Worm (Caenorhabditis elegans) whole organism, L1 larva: ENCODE results near the gene msp-142.

Experiments
- ces-1 ChIP-seq: fragments of 150-350 bp; optimal IDR thresholded peaks from 2 replicates; lab custom pipeline; 2014; ENCODE audit warnings: missing biosample characterization, missing genetic modification reagents, missing genetic modification characterization
- elt-3 ChIP-seq, 6 experiments: fragments of 150-350 bp in 1 of 6; sonication (generic microtip); optimal IDR thresholded peaks; 2 replicates each; lab custom pipeline; 2017 to 2018; ENCODE audit warnings: missing biosample characterization in 6 of 6, missing genetic modification characterization in 6 of 6, inconsistent platforms in 1 of 6
- fkh-10 ChIP-seq: sonication (generic microtip); optimal IDR thresholded peaks from 2 replicates; lab custom pipeline; 2017; ENCODE audit warnings: missing biosample characterization, missing genetic modification reagents, missing genetic modification characterization
- grh-1 ChIP-seq: fragments of 200-800 bp; sonication (Bioruptor generic); IDR thresholded peaks from 2 replicates; pipeline ENCODE4 v1.3.6; 2022; ENCODE audit warnings: missing genetic modification reagents, missing genetic modification characterization, missing compliant biosample characterization
- lin-35 ChIP-seq, 2 experiments: fragments of 150-350 bp; optimal IDR thresholded peaks; 2 replicates each; lab custom pipeline; 2014; ENCODE audit warnings: missing biosample characterization in 2 of 2, missing genetic modification characterization in 2 of 2, missing genetic modification reagents in 2 of 2
- mep-1 ChIP-seq: fragments of 150-350 bp; optimal IDR thresholded peaks from 2 replicates; lab custom pipeline; 2014; ENCODE audit warnings: missing biosample characterization, missing genetic modification characterization
- nhr-28 ChIP-seq: fragments of 150-350 bp; optimal IDR thresholded peaks from 2 replicates; lab custom pipeline; 2014; ENCODE audit warnings: missing biosample characterization, missing genetic modification characterization
- nhr-77 ChIP-seq: fragments of 150-350 bp; optimal IDR thresholded peaks from 2 replicates; lab custom pipeline; 2014; ENCODE audit warnings: missing biosample characterization, missing genetic modification characterization
- pqm-1 ChIP-seq: sonication (generic microtip); optimal IDR thresholded peaks from 3 replicates; lab custom pipeline; 2017; ENCODE audit warnings: missing biosample characterization, missing genetic modification characterization
- snpc-4 ChIP-seq: fragments of 150-350 bp; optimal IDR thresholded peaks from 2 replicates; lab custom pipeline; 2014; ENCODE audit warnings: missing biosample characterization, missing genetic modification characterization
- sup-37 ChIP-seq: fragments of 200-800 bp; sonication (Bioruptor generic); optimal IDR thresholded peaks from 2 replicates; lab custom pipeline; 2018; ENCODE audit warnings: mild to moderate bottlenecking, missing genetic modification characterization, missing compliant biosample characterization

DNA sequence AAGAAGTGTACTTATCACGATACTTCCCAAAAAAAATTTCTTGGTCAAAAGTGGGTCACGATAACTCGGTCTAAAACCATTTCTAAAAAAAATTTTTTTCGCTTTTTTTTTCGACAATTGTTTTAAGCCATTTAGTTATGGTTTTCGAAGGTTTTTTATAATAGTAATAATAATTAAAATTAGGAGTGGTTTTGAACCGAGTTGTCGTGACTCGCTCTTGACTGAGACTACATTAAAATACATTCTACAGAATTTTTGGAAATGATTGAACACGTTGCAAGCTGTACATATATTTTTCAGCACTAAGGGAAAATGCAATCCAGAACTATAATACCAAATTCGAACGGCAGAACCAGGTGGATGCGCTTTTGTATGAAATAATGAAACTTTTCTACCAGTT is 43.6 kb upstream of the msp-142 start, which contains the start of gene F10C1.8:
- no peak for TF ChIP-seq nhr-77 (tag; lab: Kevin White, UChicago)
- no peak for TF ChIP-seq sup-37 (GFP tag; lab: Kevin White, UChicago)
- TF ChIP-seq snpc-4 (tag; lab: Kevin White, UChicago), result no peak
- TF ChIP-seq lin-35 (GFP tag; optimal IDR thresholded peaks at IDR 0.05; lab: Kevin White, UChicago), result no peak
- TF ChIP-seq nhr-28 (tag; lab: Kevin White, UChicago), result no peak
- TF ChIP-seq ces-1 (GFP tag; lab: Kevin White, UChicago), result no peak
- TF ChIP-seq pqm-1, result no peak
- no peak for TF ChIP-seq fkh-10 (GFP tag; lab: Kevin White, UChicago)
- TF ChIP-seq elt-3 (tag; optimal IDR thresholded peaks at IDR 0.05; lab: Kevin White, UChicago), result no peak
- TF ChIP-seq mep-1, result no peak
- TF ChIP-seq grh-1 (GFP tag; lab: Robert Waterston, UW), result no peak
